Worm (Caenorhabditis elegans): ENCODE measurements around the gene srw-142.

DNA sequence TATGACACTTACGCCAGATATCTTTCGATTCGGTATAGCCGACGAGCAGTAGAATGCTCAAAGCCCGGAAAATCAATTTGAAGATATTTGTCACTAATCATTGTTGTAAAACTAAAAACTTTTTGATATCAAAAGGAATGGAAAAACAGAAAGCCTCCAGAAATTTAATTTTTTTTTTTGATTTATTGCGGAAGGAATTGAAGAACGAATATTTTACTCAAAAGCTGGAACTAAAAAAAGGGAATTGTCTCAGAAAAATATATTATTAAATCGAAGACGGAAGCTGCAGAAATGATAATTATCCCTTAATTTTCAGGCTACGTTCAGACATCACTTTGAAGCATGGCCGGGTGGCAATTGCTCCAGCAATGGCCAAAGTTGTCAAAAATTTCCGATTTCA is 14.2 kb downstream of the srw-142 start, which contains the start of gene srw-137:
- TF ChIP-seq ztf-11 (tag; optimal IDR thresholded peaks at IDR 0.05) (no peak), snpc-4 (tag; optimal IDR thresholded peaks at IDR 0.05) (no peak), ZK546.5 (tag; optimal IDR thresholded peaks at IDR 0.05) (no peak), Y55F3AM.14 (GFP tag; optimal IDR thresholded peaks at IDR 0.05) (no peak)
